Worm (Caenorhabditis elegans) whole organism, mixed stage, embryonic: ENCODE measurements around the gene F54C8.7.

Source experiments
- M03D4.4 ChIP-seq: sonication (generic microtip); optimal IDR thresholded peaks from 2 replicates; lab custom pipeline; 2017; ENCODE audit warnings: mild to moderate bottlenecking, missing genetic modification characterization, missing compliant biosample characterization
- bed-3 ChIP-seq: fragments of 200-800 bp; sonication (Bioruptor generic); optimal IDR thresholded peaks from 3 replicates; lab custom pipeline; 2018; ENCODE audit warnings: mild to moderate bottlenecking, missing genetic modification characterization, moderate library complexity, missing compliant biosample characterization
- blmp-1 ChIP-seq: fragments of 150-350 bp; optimal IDR thresholded peaks from 2 replicates; lab custom pipeline; 2014; ENCODE audit warnings: missing biosample characterization, missing genetic modification characterization
- ceh-39 ChIP-seq: fragments of 150-350 bp; optimal IDR thresholded peaks from 2 replicates; lab custom pipeline; 2014; ENCODE audit warnings: missing biosample characterization, missing genetic modification characterization
- ceh-43 ChIP-seq: fragments of 200-800 bp; sonication (Bioruptor generic); optimal IDR thresholded peaks from 2 replicates; lab custom pipeline; 2018; ENCODE audit warnings: mild to moderate bottlenecking, missing genetic modification characterization, moderate library complexity, missing compliant biosample characterization
- ceh-83 ChIP-seq: fragments of 200-800 bp; sonication (Bioruptor generic); optimal IDR thresholded peaks from 2 replicates; lab custom pipeline; 2018; ENCODE audit warnings: mild to moderate bottlenecking, missing genetic modification characterization, missing compliant biosample characterization
- elt-1 ChIP-seq: sonication (generic microtip); optimal IDR thresholded peaks from 2 replicates; lab custom pipeline; 2017; ENCODE audit warnings: missing genetic modification characterization, mild to moderate bottlenecking, missing compliant biosample characterization, antibody characterized with exemption, moderate library complexity, borderline replicate concordance; ENCODE audit not compliant: insufficient read depth
- elt-3 ChIP-seq: fragments of 150-350 bp; optimal IDR thresholded peaks from 2 replicates; lab custom pipeline; 2014; ENCODE audit warnings: missing biosample characterization, missing genetic modification characterization
- flh-1 ChIP-seq: fragments of 200-800 bp; sonication (Bioruptor generic); optimal IDR thresholded peaks from 2 replicates; lab custom pipeline; 2018; ENCODE audit warnings: mild to moderate bottlenecking, missing genetic modification characterization, moderate library complexity, missing compliant biosample characterization
- hlh-1 ChIP-seq: fragments of 150-350 bp; optimal IDR thresholded peaks from 2 replicates; lab custom pipeline; 2014; ENCODE audit warnings: missing biosample characterization, missing genetic modification reagents, missing genetic modification characterization
- lin-13 ChIP-seq: fragments of 150-350 bp; optimal IDR thresholded peaks from 2 replicates; lab custom pipeline; 2014; ENCODE audit warnings: missing biosample characterization, missing genetic modification characterization
- lsy-2 ChIP-seq: fragments of 150-350 bp; optimal IDR thresholded peaks from 2 replicates; lab custom pipeline; 2014; ENCODE audit warnings: missing biosample characterization, missing genetic modification characterization
- mab-5 ChIP-seq: fragments of 150-350 bp; optimal IDR thresholded peaks from 2 replicates; lab custom pipeline; 2014; ENCODE audit warnings: missing biosample characterization, missing genetic modification characterization
- mep-1 ChIP-seq: fragments of 150-350 bp; optimal IDR thresholded peaks from 2 replicates; lab custom pipeline; 2017; ENCODE audit warnings: missing biosample characterization, missing genetic modification reagents, missing genetic modification characterization, inconsistent platforms
- mls-2 ChIP-seq: sonication (generic microtip); optimal IDR thresholded peaks from 2 replicates; lab custom pipeline; 2016; ENCODE audit warnings: mild to moderate bottlenecking, missing genetic modification characterization, moderate library complexity, missing compliant biosample characterization
- nhr-12 ChIP-seq: fragments of 150-350 bp; optimal IDR thresholded peaks from 2 replicates; lab custom pipeline; 2014; ENCODE audit warnings: missing biosample characterization, missing genetic modification characterization
- nhr-2 ChIP-seq: fragments of 150-350 bp; optimal IDR thresholded peaks from 2 replicates; lab custom pipeline; 2014; ENCODE audit warnings: missing biosample characterization, missing genetic modification characterization
- nhr-237 ChIP-seq: fragments of 150-350 bp; optimal IDR thresholded peaks from 2 replicates; lab custom pipeline; 2014; ENCODE audit warnings: missing biosample characterization, missing genetic modification characterization
- nhr-28 ChIP-seq: fragments of 150-350 bp; optimal IDR thresholded peaks from 2 replicates; lab custom pipeline; 2014; ENCODE audit warnings: missing biosample characterization, missing genetic modification characterization
- pha-4 ChIP-seq: fragments of 150-350 bp; optimal IDR thresholded peaks from 2 replicates; lab custom pipeline; 2018; ENCODE audit warnings: missing biosample characterization, missing genetic modification reagents, missing genetic modification characterization
- sem-2 ChIP-seq: fragments of 200-800 bp; sonication (Bioruptor generic); optimal IDR thresholded peaks from 2 replicates; lab custom pipeline; 2018; ENCODE audit warnings: mild to moderate bottlenecking, missing genetic modification characterization, missing compliant biosample characterization
- snpc-4 ChIP-seq: fragments of 150-350 bp; optimal IDR thresholded peaks from 2 replicates; lab custom pipeline; 2014; ENCODE audit warnings: missing biosample characterization, missing genetic modification characterization
- sptf-1 ChIP-seq: sonication (generic microtip); optimal IDR thresholded peaks from 2 replicates; lab custom pipeline; 2017; ENCODE audit warnings: mild to moderate bottlenecking, missing genetic modification characterization, moderate library complexity, missing compliant biosample characterization
- tbx-8 ChIP-seq: fragments of 200-800 bp; sonication (Bioruptor generic); optimal IDR thresholded peaks from 2 replicates; lab custom pipeline; 2018; ENCODE audit warnings: mild to moderate bottlenecking, missing genetic modification characterization, moderate library complexity, missing compliant biosample characterization
- unc-120 ChIP-seq: sonication (generic microtip); optimal IDR thresholded peaks from 2 replicates; lab custom pipeline; 2017; ENCODE audit warnings: missing genetic modification characterization, missing compliant biosample characterization; ENCODE audit not compliant: poor library complexity, severe bottlenecking
- unc-39 ChIP-seq: fragments of 150-350 bp; optimal IDR thresholded peaks from 2 replicates; lab custom pipeline; 2014; ENCODE audit warnings: missing biosample characterization, missing genetic modification characterization
- unc-62 ChIP-seq: fragments of 150-350 bp; optimal IDR thresholded peaks from 2 replicates; lab custom pipeline; 2014; ENCODE audit warnings: missing biosample characterization, missing genetic modification reagents, missing genetic modification characterization
- zip-8 ChIP-seq: fragments of 150-350 bp; optimal IDR thresholded peaks from 2 replicates; lab custom pipeline; 2014; ENCODE audit warnings: missing biosample characterization, missing genetic modification characterization
- ztf-11 ChIP-seq: fragments of 150-350 bp; optimal IDR thresholded peaks from 2 replicates; lab custom pipeline; 2014; ENCODE audit warnings: missing biosample characterization, missing genetic modification characterization

Gene F54C8.7

ce11 chrIII:9490783-9491547, 37.1 kb upstream of the F54C8.7 start, which contains the start of the genes dars-1 and ctr-9:
Gene dars-1, minus strand, starts transcription at chrIII:9491215.
Gene ctr-9, plus strand, starts transcription at chrIII:9491396.
- TF ChIP-seq nhr-12 (tag; lab: Kevin White, UChicago) = no peak
- TF ChIP-seq elt-1 (tag; lab: Kevin White, UChicago) = no peak
- no peak for TF ChIP-seq mab-5 (tag; lab: Kevin White, UChicago)
- no peak for TF ChIP-seq M03D4.4
- no peak for TF ChIP-seq nhr-28 (tag; lab: Kevin White, UChicago)
- TF ChIP-seq unc-120 (tag; lab: Kevin White, UChicago) = no peak
- TF ChIP-seq nhr-2 (tag; lab: Kevin White, UChicago) = no peak
- TF ChIP-seq tbx-8 (GFP tag; lab: Kevin White, UChicago) = no peak
- no peak for TF ChIP-seq flh-1 (GFP tag; lab: Kevin White, UChicago)
- TF ChIP-seq mls-2 (tag; lab: Kevin White, UChicago) = no peak
- no peak for TF ChIP-seq ceh-83 (GFP tag; lab: Kevin White, UChicago)

- TF ChIP-seq mep-1 (tag; lab: Kevin White, UChicago) = no peak
- TF ChIP-seq zip-8 (tag; lab: Kevin White, UChicago) = no peak
- TF ChIP-seq ztf-11 (tag; lab: Kevin White, UChicago) = no peak
- TF ChIP-seq lsy-2 (tag; lab: Kevin White, UChicago) = no peak
These were observed 35.9 kb upstream of the F54C8.7 start for ce11 chrIII:9489798-9490197.

DNA sequence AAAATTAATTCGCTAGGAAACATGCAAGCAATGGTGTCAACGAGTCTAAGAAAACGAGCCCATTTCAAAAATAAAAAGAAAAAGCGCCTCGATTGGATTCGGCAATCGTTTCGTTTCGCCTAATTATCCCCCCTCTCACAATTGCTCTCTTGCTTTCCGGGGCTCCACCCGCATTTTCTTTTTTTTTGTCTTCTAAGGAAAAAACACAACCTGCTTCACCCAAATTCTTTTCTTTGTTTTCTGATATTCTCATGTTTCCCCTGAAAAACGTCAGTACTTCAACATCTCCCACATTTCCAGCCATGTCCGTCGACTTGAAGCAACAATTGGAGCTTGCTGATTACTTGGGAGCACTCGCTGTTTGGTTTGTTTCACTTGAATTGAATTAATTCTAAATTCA, 34.6 kb upstream of the F54C8.7 start, which contains the start of gene nlp-36:
nlp-36 (plus strand) TSS at position 301 of the 400 bp plus-strand sequence.
- TF ChIP-seq unc-39 (tag; lab: Kevin White, UChicago) = no peak
- no peak for TF ChIP-seq elt-1 (tag; lab: Kevin White, UChicago)
- no peak for TF ChIP-seq lin-13 (tag; lab: Kevin White, UChicago)
- no peak for TF ChIP-seq hlh-1 (tag; lab: Kevin White, UChicago)
- no peak for TF ChIP-seq unc-120 (tag; lab: Kevin White, UChicago)
- TF ChIP-seq lsy-2 (tag; lab: Kevin White, UChicago) = no peak
- no peak for TF ChIP-seq M03D4.4
- no peak for TF ChIP-seq ceh-39 (tag; lab: Kevin White, UChicago)
- TF ChIP-seq elt-3 = no peak

ce11 chrIII:9488027-9488426, 34.2 kb upstream of the F54C8.7 start:
- TF ChIP-seq pha-4 = no peak
- no peak for TF ChIP-seq flh-1 (GFP tag; lab: Kevin White, UChicago)
- no peak for TF ChIP-seq snpc-4 (tag; lab: Kevin White, UChicago)
- TF ChIP-seq ceh-83 (GFP tag; lab: Kevin White, UChicago) = no peak
- TF ChIP-seq nhr-28 (tag; lab: Kevin White, UChicago) = no peak
- no peak for TF ChIP-seq nhr-237 (tag; lab: Kevin White, UChicago)
- TF ChIP-seq ztf-11 (tag; lab: Kevin White, UChicago) = no peak

- TF ChIP-seq nhr-2 (tag; lab: Kevin White, UChicago) = no peak
- no peak for TF ChIP-seq mls-2 (tag; lab: Kevin White, UChicago)
- no peak for TF ChIP-seq elt-3
- no peak for TF ChIP-seq mep-1 (tag; lab: Kevin White, UChicago)
- TF ChIP-seq snpc-4 (tag; lab: Kevin White, UChicago) = no peak
- TF ChIP-seq nhr-12 (tag; lab: Kevin White, UChicago) = no peak
- no peak for TF ChIP-seq blmp-1 (tag; lab: Kevin White, UChicago)
- no peak for TF ChIP-seq mab-5 (tag; lab: Kevin White, UChicago)
- no peak for TF ChIP-seq ceh-83 (GFP tag; lab: Kevin White, UChicago)
- TF ChIP-seq unc-39 (tag; lab: Kevin White, UChicago) = no peak
- TF ChIP-seq pha-4 = no peak
- no peak for TF ChIP-seq nhr-28 (tag; lab: Kevin White, UChicago)
- TF ChIP-seq hlh-1 (tag; lab: Kevin White, UChicago) = no peak
These were observed 33.6 kb upstream of the F54C8.7 start for ce11 chrIII:9487454-9487853.

ce11 chrIII:9485373-9485772, 31.5 kb upstream of the F54C8.7 start, which contains the start of gene bre-3:
Gene bre-3, minus strand, starts transcription at chrIII:9485473.
- no peak for TF ChIP-seq lsy-2 (tag; lab: Kevin White, UChicago)
- no peak for TF ChIP-seq flh-1 (GFP tag; lab: Kevin White, UChicago)
- no peak for TF ChIP-seq elt-1 (tag; lab: Kevin White, UChicago)
- no peak for TF ChIP-seq nhr-28 (tag; lab: Kevin White, UChicago)
- no peak for TF ChIP-seq unc-62 (GFP tag; lab: Kevin White, UChicago)
- no peak for TF ChIP-seq sem-2 (GFP tag; lab: Kevin White, UChicago)
- no peak for TF ChIP-seq bed-3 (GFP tag; lab: Kevin White, UChicago)
- TF ChIP-seq unc-39 (tag; lab: Kevin White, UChicago) = no peak
- TF ChIP-seq mab-5 (tag; lab: Kevin White, UChicago) = no peak
- no peak for TF ChIP-seq ceh-43
- no peak for TF ChIP-seq sptf-1 (tag; lab: Kevin White, UChicago)
- TF ChIP-seq blmp-1 (tag; lab: Kevin White, UChicago) = no peak
- TF ChIP-seq unc-120 (tag; lab: Kevin White, UChicago) = no peak
- TF ChIP-seq, all 35 proteins: peak for 0
